Worm (Caenorhabditis elegans): Measurements from ENCODE around the gene eyg-1.

eyg-1 gene

ce11 chrII:9841985-9842505 lies 14.3 kb upstream of the eyg-1 start, which contains the start of gene rnh-1.2:
Gene rnh-1.2 (minus strand): TSS chrII:9842035.
- TF ChIP-seq nhr-23 (tag; optimal IDR thresholded peaks at IDR 0.05): no peak
- no peak for TF ChIP-seq sem-4 (tag; optimal IDR thresholded peaks at IDR 0.05)
- TF ChIP-seq ztf-11 (tag; optimal IDR thresholded peaks at IDR 0.05): no peak
- no peak for TF ChIP-seq nhr-129 (tag; optimal IDR thresholded peaks at IDR 0.05)
- TF ChIP-seq ceh-82 (tag; optimal IDR thresholded peaks at IDR 0.05): no peak
- no peak for TF ChIP-seq R02D3.7 (tag; optimal IDR thresholded peaks at IDR 0.05)
- no peak for TF ChIP-seq fos-1 (tag; optimal IDR thresholded peaks at IDR 0.05)
- TF ChIP-seq nhr-77 (tag; optimal IDR thresholded peaks at IDR 0.05): no peak

- TF ChIP-seq nhr-11 (tag; optimal IDR thresholded peaks at IDR 0.05) (no peak), lsy-2 (tag; optimal IDR thresholded peaks at IDR 0.05) (no peak), mbf-1 (tag; optimal IDR thresholded peaks at IDR 0.05) (no peak), unc-55 (GFP tag; optimal IDR thresholded peaks at IDR 0.05) (no peak)
These were observed 12.6 kb upstream of the eyg-1 start, which contains the start of gene ZK938.11 for ce11 chrII:9840313-9840712. Gene ZK938.11 (minus strand): TSS chrII:9840413.

DNA sequence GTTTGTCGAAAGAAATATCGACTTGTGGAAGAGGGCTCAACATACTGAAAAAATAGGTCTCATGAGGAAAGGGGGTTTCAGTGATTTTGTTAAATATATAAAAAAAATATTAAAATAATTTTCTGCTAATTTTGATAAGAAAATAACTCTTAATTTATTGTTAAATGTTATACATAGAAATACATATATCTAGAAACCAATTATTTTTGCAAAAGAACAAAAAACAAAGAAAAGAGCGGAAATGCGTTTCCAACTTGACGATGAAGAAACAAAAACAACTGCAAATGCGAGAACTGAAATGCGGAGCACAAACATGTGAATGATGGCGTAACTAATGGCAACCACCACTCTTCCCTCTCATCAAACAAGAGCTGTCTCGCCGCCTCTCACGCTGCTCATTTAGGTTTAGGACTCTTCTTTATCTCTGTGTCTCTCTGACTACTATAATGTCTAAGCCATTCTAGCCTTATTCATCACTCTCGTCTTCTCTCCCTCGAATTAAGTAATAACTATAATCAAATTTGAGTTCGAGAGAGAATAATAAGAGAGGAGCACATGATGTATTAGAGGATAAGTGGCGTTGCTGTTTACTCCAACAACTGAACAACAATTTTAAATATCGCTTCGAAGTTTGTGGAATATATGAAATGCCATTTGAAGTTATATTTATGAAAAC lies 10.6 kb upstream of the eyg-1 start, which contains the start of gene arrd-4:
Gene arrd-4, minus strand, starts transcription at position 51 of the 676 bp plus-strand sequence.
- peak; percentile 6 for TF ChIP-seq lin-11 (tag; optimal IDR thresholded peaks at IDR 0.05)
- TF ChIP-seq nhr-12 (tag; optimal IDR thresholded peaks at IDR 0.05): no peak

DNA sequence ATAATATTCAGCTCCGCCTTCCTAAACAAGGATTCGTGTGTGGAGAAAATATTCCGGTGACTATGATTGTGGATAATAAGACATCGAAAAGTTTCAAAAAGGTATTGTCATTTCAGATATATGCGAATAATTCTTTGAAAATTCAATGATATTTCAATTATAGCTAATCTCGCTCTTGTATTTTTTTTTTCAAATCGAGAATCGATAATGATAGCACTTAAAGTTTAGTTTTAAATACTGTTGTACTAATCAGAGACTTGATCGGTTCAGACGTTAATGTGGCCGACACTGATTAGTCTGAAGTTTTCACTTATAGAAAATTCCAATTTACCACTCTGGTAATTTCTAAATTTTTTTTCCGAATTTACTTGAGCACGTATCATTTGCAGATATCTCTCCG lies 8.2 kb upstream of the eyg-1 start:
- TF ChIP-seq nhr-25 (tag; optimal IDR thresholded peaks at IDR 0.05) (no peak), nhr-10 (tag; optimal IDR thresholded peaks at IDR 0.05) (no peak), ZK546.5 (tag; optimal IDR thresholded peaks at IDR 0.05) (no peak), snpc-4 (tag; optimal IDR thresholded peaks at IDR 0.05) (no peak), mdl-1 (tag; optimal IDR thresholded peaks at IDR 0.05) (no peak), nhr-23 (tag; optimal IDR thresholded peaks at IDR 0.05) (no peak), ztf-11 (tag; optimal IDR thresholded peaks at IDR 0.05) (no peak), egl-27 (tag; optimal IDR thresholded peaks at IDR 0.05) (no peak), elt-3 (tag; optimal IDR thresholded peaks at IDR 0.05) (no peak), nhr-129 (tag; optimal IDR thresholded peaks at IDR 0.05) (no peak), elt-1 (tag; optimal IDR thresholded peaks at IDR 0.05) (no peak), skn-1 (tag; optimal IDR thresholded peaks at IDR 0.05) (no peak), nhr-6 (tag; optimal IDR thresholded peaks at IDR 0.05) (no peak), alr-1 (tag; optimal IDR thresholded peaks at IDR 0.05) (no peak), gmeb-1 (tag; optimal IDR thresholded peaks at IDR 0.05) (no peak), Y55F3AM.14 (GFP tag; optimal IDR thresholded peaks at IDR 0.05) (no peak), sma-3 (GFP tag; optimal IDR thresholded peaks at IDR 0.05) (no peak), nhr-77 (tag; optimal IDR thresholded peaks at IDR 0.05) (no peak), dmd-4 (tag; optimal IDR thresholded peaks at IDR 0.05) (no peak)

ce11 chrII:9834921-9835320 lies 7.2 kb upstream of the eyg-1 start, which contains the start of gene arrd-5:
Gene arrd-5 (plus strand): TSS chrII:9835221.
- TF ChIP-seq ztf-1 (GFP tag; conservative IDR thresholded peaks at IDR 0.05) (no peak), ztf-4 (tag; optimal IDR thresholded peaks at IDR 0.05) (no peak), aly-2 (tag; optimal IDR thresholded peaks at IDR 0.05) (no peak), mab-5 (tag; optimal IDR thresholded peaks at IDR 0.05) (no peak), nhr-25 (tag; optimal IDR thresholded peaks at IDR 0.05) (no peak), ama-1 (optimal IDR thresholded peaks at IDR 0.05) (no peak), lin-11 (tag; optimal IDR thresholded peaks at IDR 0.05) (no peak), snpc-4 (tag; optimal IDR thresholded peaks at IDR 0.05) (no peak), sma-9 (GFP tag; optimal IDR thresholded peaks at IDR 0.05) (no peak), sma-9 (tag; optimal IDR thresholded peaks at IDR 0.05) (no peak), unc-39 (tag; optimal IDR thresholded peaks at IDR 0.05) (no peak), peb-1 (tag; optimal IDR thresholded peaks at IDR 0.05) (no peak), sma-3 (GFP tag; optimal IDR thresholded peaks at IDR 0.05) (no peak), elt-1 (tag; optimal IDR thresholded peaks at IDR 0.05) (no peak), elt-3 (tag; optimal IDR thresholded peaks at IDR 0.05) (no peak), nhr-12 (tag; optimal IDR thresholded peaks at IDR 0.05) (no peak), nhr-23 (tag; optimal IDR thresholded peaks at IDR 0.05) (no peak), nhr-21 (tag; optimal IDR thresholded peaks at IDR 0.05) (no peak), fos-1 (tag; optimal IDR thresholded peaks at IDR 0.05) (no peak)

Data from whole organism, L2 larva.